Worm (Caenorhabditis elegans): Measurements from ENCODE around the gene rgs-11.

Gene rgs-11

DNA sequence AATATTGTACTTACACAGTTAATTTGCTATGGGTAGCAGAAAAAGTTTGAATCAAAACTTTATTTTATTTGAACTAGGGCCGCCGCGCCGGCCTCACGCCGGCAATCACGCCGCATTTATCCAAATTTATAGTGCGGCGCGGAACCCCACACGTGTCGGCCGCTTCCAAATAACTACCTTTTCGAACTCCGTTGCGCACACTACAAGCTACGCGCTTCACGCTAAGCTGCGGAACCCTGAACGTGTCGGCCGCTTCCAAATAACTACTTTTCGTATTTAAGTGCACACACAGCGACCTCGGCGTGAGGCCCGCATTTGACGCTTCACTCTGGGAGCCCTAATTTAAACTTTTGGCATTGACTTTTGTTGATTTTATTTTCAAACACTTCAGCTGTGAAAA lies 32.9 kb upstream of the rgs-11 start:
- TF ChIP-seq Y53G8AR.9 (GFP tag; conservative IDR thresholded peaks at IDR 0.05) (no peak), snpc-4 (GFP tag; optimal IDR thresholded peaks at IDR 0.05) (peak; percentile 12), snpc-4 (tag; optimal IDR thresholded peaks at IDR 0.05) (peak in 2 of 4 experiments; percentile 77 to 88), F22D6.2 (tag; optimal IDR thresholded peaks at IDR 0.05) (no peak), snpc-1.1 (tag; optimal IDR thresholded peaks at IDR 0.05; ENCODE audit: insufficient read depth) (peak; percentile 58)

DNA sequence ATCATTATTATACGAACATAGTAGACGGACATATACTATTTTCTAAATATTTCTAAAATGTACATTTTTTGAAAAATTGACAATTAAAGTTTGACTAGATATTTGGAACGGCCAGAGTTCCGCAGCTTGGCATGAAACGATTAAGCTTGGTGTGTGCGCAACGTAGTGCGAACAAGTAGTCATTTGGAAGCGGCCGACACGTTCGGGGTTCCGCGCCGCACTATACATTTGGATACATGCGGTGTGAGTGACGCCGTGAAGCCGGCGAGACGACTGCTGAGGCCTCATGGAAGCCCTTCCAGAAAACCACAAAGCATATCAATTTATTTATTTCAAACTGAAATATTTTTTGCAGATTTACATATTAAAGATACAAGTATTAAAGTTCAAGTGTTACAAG lies 26.2 kb upstream of the rgs-11 start:
- TF ChIP-seq bed-1 (GFP tag; IDR thresholded peaks at IDR 0.05) = no peak
- peak; percentile 44 for TF ChIP-seq snpc-4 (GFP tag; optimal IDR thresholded peaks at IDR 0.05)
- peak; percentile 62 to 94 (median 84) for TF ChIP-seq snpc-4 (tag; optimal IDR thresholded peaks at IDR 0.05)
- TF ChIP-seq fkh-3 (tag; optimal IDR thresholded peaks at IDR 0.05) = peak; percentile 2
- TF ChIP-seq Y79H2A.3 (GFP tag; conservative IDR thresholded peaks at IDR 0.05) = no peak
- no peak for TF ChIP-seq ztf-25 (GFP tag; IDR thresholded peaks at IDR 0.05)
- no peak for TF ChIP-seq F57A8.1 (GFP tag; optimal IDR thresholded peaks at IDR 0.05)
- peak in 1 of 2 experiments; percentile 5 for TF ChIP-seq let-607 (tag; optimal IDR thresholded peaks at IDR 0.05)
- no peak for TF ChIP-seq dpl-1 (GFP tag; optimal IDR thresholded peaks at IDR 0.05)
- no peak; the same call in 1 of the 2 replicates for TF ChIP-seq mcd-1 (GFP tag; IDR thresholded peaks at IDR 0.05)
- no peak for TF ChIP-seq ztf-22 (GFP tag; optimal IDR thresholded peaks at IDR 0.05)
- no peak for TF ChIP-seq atf-7 (tag; optimal IDR thresholded peaks at IDR 0.05)
- TF ChIP-seq egrh-3 (GFP tag; IDR thresholded peaks at IDR 0.05) = no peak
- no peak for TF ChIP-seq gei-17 (GFP tag; optimal IDR thresholded peaks at IDR 0.05)
- no peak for TF ChIP-seq lir-1 (GFP tag; conservative IDR thresholded peaks at IDR 0.05)
- no peak for TF ChIP-seq cebp-2 (GFP tag; IDR thresholded peaks at IDR 0.05)
- TF ChIP-seq sptf-2 (GFP tag; optimal IDR thresholded peaks at IDR 0.05) = no peak
- TF ChIP-seq mxl-1 (tag; optimal IDR thresholded peaks at IDR 0.05) = no peak
- TF ChIP-seq zfh-2 (GFP tag; conservative IDR thresholded peaks at IDR 0.05) = no peak
- TF ChIP-seq F10E7.11 (tag; optimal IDR thresholded peaks at IDR 0.05) = no peak
- no peak for TF ChIP-seq madf-6 (GFP tag; IDR thresholded peaks at IDR 0.05)
- no peak for TF ChIP-seq ets-4 (GFP tag; optimal IDR thresholded peaks at IDR 0.05)
- no peak for TF ChIP-seq lag-1 (GFP tag; IDR thresholded peaks at IDR 0.05)
- TF ChIP-seq C17E4.6 (GFP tag; IDR thresholded peaks at IDR 0.05) = no peak
- TF ChIP-seq die-1 (tag; optimal IDR thresholded peaks at IDR 0.05) = no peak
- TF ChIP-seq attf-5 (GFP tag; optimal IDR thresholded peaks at IDR 0.05) = no peak
- no peak for TF ChIP-seq lin-35 (GFP tag; optimal IDR thresholded peaks at IDR 0.05)
- no peak for TF ChIP-seq somi-1 (GFP tag; optimal IDR thresholded peaks at IDR 0.05)
- no peak for TF ChIP-seq sea-2 (GFP tag; IDR thresholded peaks at IDR 0.05)
- TF ChIP-seq lsy-27 (tag; optimal IDR thresholded peaks at IDR 0.05; ENCODE audit: borderline replicate concordance, insufficient read depth) = no peak
- no peak for TF ChIP-seq nhr-27 (tag; optimal IDR thresholded peaks at IDR 0.05)
- no peak for TF ChIP-seq chd-7 (tag; optimal IDR thresholded peaks at IDR 0.05)
- TF ChIP-seq snpc-1.1 (tag; optimal IDR thresholded peaks at IDR 0.05; ENCODE audit: insufficient read depth) = peak; percentile 56
- TF ChIP-seq hmg-1.2 (GFP tag; IDR thresholded peaks at IDR 0.05) = peak; percentile 57; the same call in 1 of the 2 replicates
- no peak for TF ChIP-seq lin-54 (GFP tag; optimal IDR thresholded peaks at IDR 0.05)
- TF ChIP-seq K11D2.4 (GFP tag; IDR thresholded peaks at IDR 0.05) = no peak
- no peak for TF ChIP-seq B0035.1 (tag; optimal IDR thresholded peaks at IDR 0.05)
- no peak for TF ChIP-seq pha-4 (tag; optimal IDR thresholded peaks at IDR 0.05)
- no peak for TF ChIP-seq egl-44 (GFP tag; IDR thresholded peaks at IDR 0.05)

All from whole organism, young adult.